Worm (Caenorhabditis elegans): ENCODE data around the gene fbxa-50.

ce11 chrIII:1315038-1315437 lies 26.7 kb upstream of the fbxa-50 start, which contains the start of the genes fbxa-80 and fbxa-19:
- no peak for TF ChIP-seq K11D2.4 (GFP tag; IDR thresholded peaks at IDR 0.05)
- no peak for TF ChIP-seq ets-4 (GFP tag; optimal IDR thresholded peaks at IDR 0.05)
- TF ChIP-seq him-1 (tag; optimal IDR thresholded peaks at IDR 0.05), result no peak
- no peak for TF ChIP-seq unc-130 (GFP tag; optimal IDR thresholded peaks at IDR 0.05)
- no peak for TF ChIP-seq pha-4 (tag; optimal IDR thresholded peaks at IDR 0.05)
- no peak for TF ChIP-seq nfya-1 (tag; optimal IDR thresholded peaks at IDR 0.05; ENCODE audit: borderline replicate concordance, insufficient read depth)
- TF ChIP-seq unc-62 (GFP tag; optimal IDR thresholded peaks at IDR 0.05), result no peak
- no peak for TF ChIP-seq snpc-4 (GFP tag; optimal IDR thresholded peaks at IDR 0.05)
- TF ChIP-seq snpc-4 (tag; optimal IDR thresholded peaks at IDR 0.05), result no peak
- TF ChIP-seq mxl-1 (tag; optimal IDR thresholded peaks at IDR 0.05), result no peak
- no peak for TF ChIP-seq ztf-28 (GFP tag; IDR thresholded peaks at IDR 0.05)
- TF ChIP-seq ama-1 (optimal IDR thresholded peaks at IDR 0.05), result no peak
- no peak for TF ChIP-seq ama-1 (GFP tag; optimal IDR thresholded peaks at IDR 0.05)

Measured in whole organism, young adult.